Fruit fly (Drosophila melanogaster): Measurements from ENCODE around the gene CG31955.

CG31955 gene

DNA sequence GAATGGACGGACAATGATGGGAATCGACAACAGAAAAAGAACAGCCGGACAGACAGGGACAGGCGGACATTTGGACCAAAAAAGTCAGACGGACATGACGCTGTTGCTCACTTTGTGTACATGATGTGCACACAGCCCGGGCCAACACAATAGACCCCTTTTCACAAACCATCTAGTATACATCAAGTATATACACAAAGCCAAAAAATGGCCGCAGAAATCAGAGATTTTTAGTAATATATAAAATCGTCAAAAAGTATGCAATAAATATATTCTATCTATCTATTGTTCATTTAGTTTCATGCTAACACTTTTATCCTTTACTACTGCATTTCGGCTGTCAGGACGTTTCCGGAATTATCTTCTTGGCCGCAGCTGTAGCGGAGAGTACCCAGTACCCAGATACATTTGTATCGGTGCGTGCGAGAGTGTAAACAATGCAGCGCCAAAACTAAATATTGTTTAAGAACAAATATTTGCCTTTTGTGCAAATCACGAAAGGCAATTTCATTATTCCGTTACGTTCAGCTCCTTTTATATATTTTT, 6.6 kb upstream of the CG31955 start (continued):
- TF ChIP-seq CG4854 (GFP tag; optimal IDR thresholded peaks at IDR 0.05) (no peak), gsb (GFP tag; IDR thresholded peaks at IDR 0.05) (0 out of 2 replicates have a peak, but pooled peaks have one; percentile 5), HLH54F (GFP tag; optimal IDR thresholded peaks at IDR 0.05) (no peak), Dek (tag; optimal IDR thresholded peaks at IDR 0.05) (no peak), bigmax (GFP tag; optimal IDR thresholded peaks at IDR 0.05) (no peak), Neu2 (GFP tag; optimal IDR thresholded peaks at IDR 0.05; ENCODE audit: borderline replicate concordance) (no peak), dmrt99B (tag; optimal IDR thresholded peaks at IDR 0.05) (peak; percentile 58), sisA (GFP tag; IDR thresholded peaks at IDR 0.05) (no peak), p53 (GFP tag; optimal IDR thresholded peaks at IDR 0.05) (no peak), toy (GFP tag; IDR thresholded peaks at IDR 0.05) (no peak), CG42726 (GFP tag; IDR thresholded peaks at IDR 0.05; ENCODE audit: partially characterized antibody) (no peak), Dll (GFP tag; IDR thresholded peaks at IDR 0.05; ENCODE audit: partially characterized antibody) (no peak), Hmr (GFP tag; optimal IDR thresholded peaks at IDR 0.05) (no peak), tio (GFP tag; optimal IDR thresholded peaks at IDR 0.05) (no peak), ssp (GFP tag; IDR thresholded peaks at IDR 0.05) (no peak), dan (GFP tag; IDR thresholded peaks at IDR 0.05) (no peak), sens (GFP tag) (peak; percentile 70), CG2120 (GFP tag; optimal IDR thresholded peaks at IDR 0.05) (peak; percentile 46), gcm2 (GFP tag; optimal IDR thresholded peaks at IDR 0.05) (no peak), ac (GFP tag; optimal IDR thresholded peaks at IDR 0.05) (no peak), al (GFP tag; IDR thresholded peaks at IDR 0.05) (peak; percentile 36; the same call in 1 of the 2 replicates), D19A (tag; optimal IDR thresholded peaks at IDR 0.05) (no peak), CG11695 (GFP tag; IDR thresholded peaks at IDR 0.05) (0 out of 3 replicates have a peak, but pooled peaks have one; percentile 20), HmgZ (tag; optimal IDR thresholded peaks at IDR 0.05) (no peak), Dad (GFP tag; optimal IDR thresholded peaks at IDR 0.05) (no peak), cwo (GFP tag; optimal IDR thresholded peaks at IDR 0.05) (peak; percentile 17), Fer3 (tag; optimal IDR thresholded peaks at IDR 0.05) (peak; percentile 27), CG14014 (GFP tag; IDR thresholded peaks at IDR 0.05) (no peak), Lpt (GFP tag; optimal IDR thresholded peaks at IDR 0.05) (no peak), cato (GFP tag; optimal IDR thresholded peaks at IDR 0.05; ENCODE audit: borderline replicate concordance) (no peak), Eip74EF (GFP tag; optimal IDR thresholded peaks at IDR 0.05) (no peak), CG2202 (tag; optimal IDR thresholded peaks at IDR 0.05) (no peak), CG12299 (tag; optimal IDR thresholded peaks at IDR 0.05) (no peak), CG7786 (GFP tag; optimal IDR thresholded peaks at IDR 0.05) (no peak), lab (GFP tag; optimal IDR thresholded peaks at IDR 0.05) (no peak), CG8290 (GFP tag; optimal IDR thresholded peaks at IDR 0.05) (no peak), CG8290 (tag; optimal IDR thresholded peaks at IDR 0.05) (no peak), HHEX (GFP tag; optimal IDR thresholded peaks at IDR 0.05) (peak; percentile 30), ftz-f1 (GFP tag; optimal IDR thresholded peaks at IDR 0.05) (no peak), slbo (GFP tag; IDR thresholded peaks at IDR 0.05) (no peak; the same call in 1 of the 2 replicates), HmgD (GFP tag; optimal IDR thresholded peaks at IDR 0.05) (no peak), fd3F (GFP tag; optimal IDR thresholded peaks at IDR 0.05) (no peak), nerfin-2 (GFP tag; IDR thresholded peaks at IDR 0.05; ENCODE audit: partially characterized antibody) (no peak), ind (GFP tag; optimal IDR thresholded peaks at IDR 0.05) (peak; percentile 9), Nf-YA (GFP tag; IDR thresholded peaks at IDR 0.05) (no peak), CG15479 (GFP tag; optimal IDR thresholded peaks at IDR 0.05) (no peak), sqz (GFP tag; optimal IDR thresholded peaks at IDR 0.05) (no peak), pho (GFP tag; optimal IDR thresholded peaks at IDR 0.05) (no peak), Optix (GFP tag; IDR thresholded peaks at IDR 0.05) (no peak), CG9437 (GFP tag; optimal IDR thresholded peaks at IDR 0.05) (no peak), CG13624 (GFP tag; optimal IDR thresholded peaks at IDR 0.05) (no peak)

Measured in whole organism, embryonic.